1 fruit fly cellular context compared by ENCODE assay signal in the genomic region with DNA sequence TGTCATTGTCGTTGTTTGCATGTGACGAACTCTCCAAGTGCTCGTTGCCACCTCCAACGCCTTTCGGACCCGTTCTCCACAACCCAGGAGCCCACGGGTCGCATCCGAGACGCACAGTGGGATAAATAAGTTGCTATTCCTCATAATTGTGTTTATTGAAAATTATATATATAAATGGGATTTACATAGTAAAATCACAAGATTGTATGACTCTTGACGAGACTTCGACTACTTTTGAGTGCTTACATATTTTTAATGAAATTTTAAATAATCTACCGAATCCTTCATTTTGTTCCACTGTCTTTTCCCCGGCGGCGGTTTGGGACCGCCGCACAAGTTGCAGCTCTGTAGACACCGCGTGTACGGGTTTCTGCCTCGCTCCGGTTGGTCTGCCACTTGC.
A peak's percentile ranks its signal among the peaks of the same experiment; 100 is the strongest.
TF ChIP-seq lines count a peak whose summit lies in the region.

No protein-coding gene starts in this region.

TF ChIP-seq in whole organism, embryonic, 481 proteins besides CTCF, POLR2A, EP300 and RAD21 (continued from another document):
- no peak for TF ChIP-seq Hr39 (optimal IDR thresholded peaks at IDR 0.05; lab: Kevin White, UChicago)
- TF ChIP-seq Ptx1 (GFP tag; IDR thresholded peaks at IDR 0.05; lab: Robert Waterston, UW) = no peak
- peak; percentile 46 for TF ChIP-seq CG2202 (tag; optimal IDR thresholded peaks at IDR 0.05; lab: Kevin White, UChicago)
- no peak for TF ChIP-seq insv (GFP tag; optimal IDR thresholded peaks at IDR 0.05; lab: Kevin White, UChicago)
- TF ChIP-seq CG17328 (GFP tag; IDR thresholded peaks at IDR 0.05; lab: Robert Waterston, UW) = peak; percentile 72
- no peak for TF ChIP-seq CG13894 (tag; optimal IDR thresholded peaks at IDR 0.05; lab: Kevin White, UChicago)
- TF ChIP-seq Aef1 (GFP tag; IDR thresholded peaks at IDR 0.05; lab: Robert Waterston, UW) = no peak
- no peak for TF ChIP-seq Six4 (GFP tag; optimal IDR thresholded peaks at IDR 0.05; lab: Kevin White, UChicago)
- peak; percentile 21 for TF ChIP-seq Lhr (GFP tag; optimal IDR thresholded peaks at IDR 0.05; lab: Kevin White, UChicago)
- TF ChIP-seq CG9727 (GFP tag; optimal IDR thresholded peaks at IDR 0.05; lab: Kevin White, UChicago) = peak; percentile 53
- no peak for TF ChIP-seq Fer2 (tag; optimal IDR thresholded peaks at IDR 0.05; lab: Kevin White, UChicago)
- TF ChIP-seq Hr3 (GFP tag; optimal IDR thresholded peaks at IDR 0.05; lab: Kevin White, UChicago) = peak; percentile 21
